Worm (Caenorhabditis elegans) whole organism, L3 larva: ENCODE data around the gene slcr-46.2.

Source experiments
- R02D3.7 ChIP-seq: fragments of 150-350 bp; optimal IDR thresholded peaks from 2 replicates; lab custom pipeline; 2014; ENCODE audit warnings: missing biosample characterization, missing genetic modification characterization
- ZK546.5 ChIP-seq: sonication (generic microtip); optimal IDR thresholded peaks from 2 replicates; lab custom pipeline; 2017; ENCODE audit warnings: missing biosample characterization, missing genetic modification characterization
- ceh-28 ChIP-seq: fragments of 150-350 bp; optimal IDR thresholded peaks from 2 replicates; lab custom pipeline; 2014; ENCODE audit warnings: missing biosample characterization, missing genetic modification reagents, missing genetic modification characterization
- egl-27 ChIP-seq: sonication (generic microtip); optimal IDR thresholded peaks from 4 replicates; lab custom pipeline; 2017; ENCODE audit warnings: missing biosample characterization, missing genetic modification reagents, missing genetic modification characterization
- elt-1 ChIP-seq: fragments of 150-350 bp; optimal IDR thresholded peaks from 2 replicates; lab custom pipeline; 2014; ENCODE audit warnings: missing biosample characterization, missing genetic modification characterization
- elt-3 ChIP-seq, 3 experiments: fragments of 150-350 bp in 1 of 3; sonication (generic microtip) in 2 of 3; optimal IDR thresholded peaks; 2 replicates in 2 of 3; 4 replicates in 1 of 3; lab custom pipeline; 2014 to 2017; ENCODE audit warnings: missing biosample characterization in 3 of 3, missing genetic modification characterization in 3 of 3
- nfya-1 ChIP-seq: sonication (generic microtip); optimal IDR thresholded peaks from 2 replicates; lab custom pipeline; 2017; ENCODE audit warnings: missing genetic modification characterization, mild to moderate bottlenecking, missing compliant biosample characterization, antibody characterized with exemption, moderate library complexity; ENCODE audit not compliant: insufficient read depth
- nhr-28 ChIP-seq: fragments of 150-350 bp; optimal IDR thresholded peaks from 2 replicates; lab custom pipeline; 2014; ENCODE audit warnings: missing biosample characterization, missing genetic modification characterization
- nhr-43 ChIP-seq: sonication (generic microtip); optimal IDR thresholded peaks from 2 replicates; lab custom pipeline; 2016; ENCODE audit warnings: mild to moderate bottlenecking, missing genetic modification characterization, missing compliant biosample characterization; ENCODE audit not compliant: poor library complexity, severe bottlenecking
- unc-39 ChIP-seq: sonication (generic microtip); optimal IDR thresholded peaks from 4 replicates; lab custom pipeline; 2017; ENCODE audit warnings: missing biosample characterization, missing genetic modification characterization
- unc-62 ChIP-seq: fragments of 150-350 bp; sonication (generic microtip); optimal IDR thresholded peaks from 4 replicates; lab custom pipeline; 2014; ENCODE audit warnings: missing biosample characterization, missing genetic modification reagents, missing genetic modification characterization

ce11 chrV:19430351-19430913 lies 40.5 kb upstream of the slcr-46.2 start:
- TF ChIP-seq unc-62 (GFP tag; lab: Kevin White, UChicago), result no peak
- TF ChIP-seq unc-39 (tag; lab: Kevin White, UChicago), result no peak
- no peak for TF ChIP-seq R02D3.7 (tag; lab: Kevin White, UChicago)
- no peak for TF ChIP-seq nhr-43 (tag; lab: Kevin White, UChicago)
- TF ChIP-seq elt-3 (tag; optimal IDR thresholded peaks at IDR 0.05; lab: Kevin White, UChicago), result no peak
- TF ChIP-seq egl-27 (tag; lab: Kevin White, UChicago), result no peak
- no peak for TF ChIP-seq ceh-28 (tag; lab: Kevin White, UChicago)
- no peak for TF ChIP-seq nhr-28 (tag; lab: Kevin White, UChicago)
- no peak for TF ChIP-seq elt-1 (tag; lab: Kevin White, UChicago)
- no peak for TF ChIP-seq nfya-1 (tag; lab: Kevin White, UChicago)
- TF ChIP-seq ZK546.5 (tag; lab: Kevin White, UChicago), result no peak
